Fruit fly (Drosophila melanogaster): Measurements from ENCODE around the gene Tsp33B.

- no peak for TF ChIP-seq CTCF (optimal IDR thresholded peaks at IDR 0.05)
- TF ChIP-seq CG8478 (optimal IDR thresholded peaks at IDR 0.05) = no peak
These were observed 48.2 kb upstream of the Tsp33B start, which contains the start of gene CG31704 for dm6 chr2L:11840391-11840790.

Data from S2 (cell line).